Worm (Caenorhabditis elegans): ENCODE data around the gene C13A2.5.
A peak's percentile ranks its signal among the peaks of the same experiment; 100 is the strongest.

Gene C13A2.5

DNA sequence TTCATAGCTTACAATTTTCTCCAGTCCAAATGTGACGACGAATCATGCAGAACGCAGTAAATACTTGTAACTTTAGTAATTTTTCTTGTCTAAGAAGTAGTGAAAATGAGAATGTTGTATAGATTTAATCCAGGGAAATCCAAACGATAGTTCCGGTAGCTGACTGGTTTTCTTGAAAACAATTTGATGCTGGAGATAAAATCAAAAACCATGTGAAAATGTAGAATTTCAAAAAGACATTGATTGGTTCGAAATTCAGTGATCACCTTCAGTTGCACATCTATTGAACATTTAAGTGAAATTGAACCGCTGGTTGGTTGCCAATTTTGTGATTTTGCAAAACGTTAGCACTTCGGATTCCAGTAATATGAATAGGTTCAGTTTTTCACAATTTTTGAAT, 11.5 kb upstream of the C13A2.5 start, which contains the start of gene C13A2.9:
Gene C13A2.9 (minus strand): TSS at position 101 of the 400 bp plus-strand sequence.
- TF ChIP-seq egl-27 (tag; optimal IDR thresholded peaks at IDR 0.05): no peak
- TF ChIP-seq lin-15B (tag; optimal IDR thresholded peaks at IDR 0.05): no peak
- TF ChIP-seq pax-3 (tag; optimal IDR thresholded peaks at IDR 0.05): no peak
- no peak for TF ChIP-seq grh-1 (GFP tag; IDR thresholded peaks at IDR 0.05)
- TF ChIP-seq sup-37 (GFP tag; optimal IDR thresholded peaks at IDR 0.05): no peak
- TF ChIP-seq fkh-10 (GFP tag; optimal IDR thresholded peaks at IDR 0.05): no peak
- TF ChIP-seq mep-1 (tag; optimal IDR thresholded peaks at IDR 0.05): no peak
- TF ChIP-seq Y116A8C.19 (tag; optimal IDR thresholded peaks at IDR 0.05; ENCODE audit: borderline replicate concordance): no peak
- no peak for TF ChIP-seq nhr-47 (tag; optimal IDR thresholded peaks at IDR 0.05)
- TF ChIP-seq ceh-82 (tag; optimal IDR thresholded peaks at IDR 0.05): no peak
- no peak for TF ChIP-seq C34B4.2 (tag; optimal IDR thresholded peaks at IDR 0.05)
- TF ChIP-seq efl-1 (optimal IDR thresholded peaks at IDR 0.05): no peak
- no peak for TF ChIP-seq efl-1 (GFP tag; optimal IDR thresholded peaks at IDR 0.05 in 1 of 2)
- TF ChIP-seq nhr-11 (tag; optimal IDR thresholded peaks at IDR 0.05): no peak

- no peak for TF ChIP-seq fkh-8 (tag; optimal IDR thresholded peaks at IDR 0.05)
- TF ChIP-seq ces-1 (GFP tag; optimal IDR thresholded peaks at IDR 0.05): no peak
- TF ChIP-seq hlh-4 (tag; optimal IDR thresholded peaks at IDR 0.05): no peak
- TF ChIP-seq nhr-85 (tag): no peak
Measured at ce11 chrV:7266021-7266420, 9.6 kb upstream of the C13A2.5 start, which contains the start of gene C13A2.7. C13A2.7 (plus strand) TSS chrV:7266321.

ce11 chrV:7269399-7269798, 6.2 kb upstream of the C13A2.5 start, which contains the start of gene C13A2.6:
C13A2.6 (plus strand) TSS chrV:7269699.
- no peak for TF ChIP-seq lin-13 (GFP tag; optimal IDR thresholded peaks at IDR 0.05)
- no peak for TF ChIP-seq nhr-237 (tag; optimal IDR thresholded peaks at IDR 0.05)
- no peak for TF ChIP-seq ceh-90 (tag; optimal IDR thresholded peaks at IDR 0.05)
- no peak for TF ChIP-seq pag-3 (tag; optimal IDR thresholded peaks at IDR 0.05; ENCODE audit: borderline replicate concordance, insufficient read depth)
- no peak for TF ChIP-seq jun-1 (tag; optimal IDR thresholded peaks at IDR 0.05)
- TF ChIP-seq nhr-47 (tag; optimal IDR thresholded peaks at IDR 0.05): no peak
- no peak for TF ChIP-seq snu-23 (GFP tag; optimal IDR thresholded peaks at IDR 0.05)
- no peak for TF ChIP-seq isw-1 (GFP tag; IDR thresholded peaks at IDR 0.05)
- no peak for TF ChIP-seq mdl-1 (tag; optimal IDR thresholded peaks at IDR 0.05)
- TF ChIP-seq nhr-85 (tag): no peak
- no peak for TF ChIP-seq swsn-7 (tag; optimal IDR thresholded peaks at IDR 0.05)
- no peak for TF ChIP-seq vab-15 (tag; optimal IDR thresholded peaks at IDR 0.05)

DNA sequence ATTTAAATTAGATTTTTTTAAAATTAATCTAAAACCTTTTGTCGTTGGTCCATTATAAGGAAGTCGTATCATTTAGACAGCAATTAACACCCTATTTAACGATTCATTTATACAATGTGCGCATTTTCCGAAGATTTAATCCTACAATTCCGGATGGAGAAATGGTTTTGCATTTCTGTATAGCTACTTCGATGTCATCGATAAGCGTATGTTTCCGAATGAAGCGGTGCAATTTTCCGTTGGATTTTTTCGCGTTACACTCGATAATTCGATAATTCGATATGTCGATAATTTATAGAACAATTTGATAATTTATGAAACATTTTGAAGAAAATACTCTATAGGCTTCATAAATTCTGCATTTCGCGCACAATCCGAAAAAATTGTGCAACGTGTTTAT, 599 bp upstream of the C13A2.5 start, which contains the start of gene C13A2.10:
Gene C13A2.10 (minus strand): TSS at position 101 of the 400 bp plus-strand sequence.
- TF ChIP-seq isw-1 (GFP tag; IDR thresholded peaks at IDR 0.05) (no peak), nhr-19 (GFP tag; conservative IDR thresholded peaks at IDR 0.05) (no peak), egl-13 (tag; optimal IDR thresholded peaks at IDR 0.05) (no peak), nhr-90 (tag; optimal IDR thresholded peaks at IDR 0.05; ENCODE audit: poor library complexity) (no peak), efl-1 (optimal IDR thresholded peaks at IDR 0.05) (no peak), efl-1 (GFP tag; optimal IDR thresholded peaks at IDR 0.05 in 1 of 2) (no peak), tbx-2 (tag; optimal IDR thresholded peaks at IDR 0.05) (no peak)

DNA sequence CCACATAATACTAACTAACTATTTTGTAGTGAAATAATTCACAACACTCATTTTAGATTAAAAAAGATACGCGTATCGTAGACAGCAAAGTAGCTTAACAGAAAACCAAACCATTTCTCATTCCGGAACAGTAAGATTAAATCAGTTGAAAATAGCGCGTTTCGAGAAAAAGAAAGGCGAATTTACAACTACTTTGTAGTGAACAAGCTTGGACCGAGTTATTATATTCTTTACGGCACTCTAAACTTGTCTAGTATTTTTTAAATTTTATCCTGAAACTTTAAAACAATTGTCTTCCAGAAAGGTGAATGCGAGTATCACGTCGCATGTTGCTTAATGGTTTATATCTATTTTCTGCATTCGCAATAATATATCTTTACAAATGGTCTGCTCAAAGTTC, 3.5 kb downstream of the C13A2.5 start, which contains the start of gene C13A2.4:
Gene C13A2.4 (plus strand): TSS at position 301 of the 400 bp plus-strand sequence.
- TF ChIP-seq efl-1 (optimal IDR thresholded peaks at IDR 0.05) (no peak), efl-1 (GFP tag; optimal IDR thresholded peaks at IDR 0.05 in 1 of 2) (peak in 1 of 2 experiments; percentile 23), unc-62 (GFP tag; optimal IDR thresholded peaks at IDR 0.05) (no peak)

All from whole organism, L1 larva.